Worm (Caenorhabditis elegans) whole organism, early embryonic: ENCODE results near the gene Y105C5A.10.
"Not testable (repeated sequence)": the region's sequence is repeated elsewhere in the genome, so short reads cannot be mapped to it uniquely, and the experiment has no call there.

ENCODE experiments used
- B0310.2 ChIP-seq: sonication (generic microtip); optimal IDR thresholded peaks from 2 replicates; lab custom pipeline; 2016; ENCODE audit warnings: mild to moderate bottlenecking, missing genetic modification characterization, missing compliant biosample characterization
- F13C5.2 ChIP-seq: sonication (generic microtip); optimal IDR thresholded peaks from 2 replicates; lab custom pipeline; 2017; ENCODE audit warnings: mild to moderate bottlenecking, missing genetic modification characterization, inconsistent platforms, missing compliant biosample characterization
- aly-1 ChIP-seq: sonication (generic microtip); optimal IDR thresholded peaks from 2 replicates; lab custom pipeline; 2016; ENCODE audit warnings: missing genetic modification characterization, missing compliant biosample characterization
- ama-1 ChIP-seq: fragments of 150-350 bp; optimal IDR thresholded peaks from 2 replicates; lab custom pipeline; 2014
- ceh-13 ChIP-seq: fragments of 200-800 bp; sonication (Bioruptor generic); optimal IDR thresholded peaks from 2 replicates; lab custom pipeline; 2018; ENCODE audit warnings: mild to moderate bottlenecking, missing genetic modification characterization, missing compliant biosample characterization
- ceh-36 ChIP-seq: sonication (generic microtip); optimal IDR thresholded peaks from 2 replicates; lab custom pipeline; 2016; ENCODE audit warnings: missing genetic modification characterization, inconsistent platforms, missing compliant biosample characterization
- ets-7 ChIP-seq: sonication (generic microtip); optimal IDR thresholded peaks from 2 replicates; lab custom pipeline; 2016; ENCODE audit warnings: missing genotype, missing genetic modification characterization, missing compliant biosample characterization
- flt-1 ChIP-seq: fragments of 200-800 bp; sonication (Bioruptor generic); IDR thresholded peaks from 2 replicates; pipeline ENCODE4 v1.3.6; 2022; ENCODE audit warnings: missing genetic modification characterization, missing compliant biosample characterization
- hmbx-1 ChIP-seq: sonication (generic microtip); optimal IDR thresholded peaks from 2 replicates; lab custom pipeline; 2016; ENCODE audit warnings: mild to moderate bottlenecking, missing genetic modification characterization, missing compliant biosample characterization
- hmg-4 ChIP-seq: fragments of 200-800 bp; sonication (Bioruptor generic); optimal IDR thresholded peaks from 2 replicates; lab custom pipeline; 2018; ENCODE audit warnings: mild to moderate bottlenecking, missing genetic modification characterization, missing compliant biosample characterization
- hnd-1 ChIP-seq: sonication (generic microtip); optimal IDR thresholded peaks from 2 replicates; lab custom pipeline; 2016; ENCODE audit warnings: missing genetic modification characterization, missing compliant biosample characterization
- pes-1 ChIP-seq: fragments of 200-800 bp; sonication (Bioruptor generic); IDR thresholded peaks from 2 replicates; pipeline ENCODE4 v1.3.6; 2022; ENCODE audit warnings: missing genetic modification reagents, missing genetic modification characterization, missing compliant biosample characterization
- scrt-1 ChIP-seq: fragments of 200-800 bp; sonication (Bioruptor generic); IDR thresholded peaks from 2 replicates; pipeline ENCODE4 v1.3.6; 2022; ENCODE audit warnings: missing genetic modification characterization, missing compliant biosample characterization
- sea-1 ChIP-seq: fragments of 200-800 bp; sonication (Bioruptor generic); conservative IDR thresholded peaks from 2 replicates; pipeline ENCODE4 v1.3.6; 2022; ENCODE audit warnings: missing genetic modification characterization, missing compliant biosample characterization
- tbx-11 ChIP-seq: fragments of 200-800 bp; sonication (Bioruptor generic); IDR thresholded peaks from 2 replicates; pipeline ENCODE4 v1.3.6; 2022; ENCODE audit warnings: missing genetic modification characterization, missing compliant biosample characterization
- tbx-37 ChIP-seq: fragments of 200-800 bp; sonication (Bioruptor generic); conservative IDR thresholded peaks from 2 replicates; pipeline ENCODE4 v1.3.6; 2022; ENCODE audit warnings: missing genetic modification reagents, missing genetic modification characterization, missing compliant biosample characterization
- tra-4 ChIP-seq: sonication (generic microtip); optimal IDR thresholded peaks from 2 replicates; lab custom pipeline; 2017; ENCODE audit warnings: missing genetic modification characterization, missing compliant biosample characterization

Gene Y105C5A.10

ce11 chrIV:15635462-15635861 lies at the start of gene Y105C5A.10:
Y105C5A.10 (plus strand) TSS chrIV:15635762.
- not testable (repeated sequence) for TF ChIP-seq tbx-11 (GFP tag; lab: Robert Waterston, UW); hmg-4; F13C5.2 (tag; lab: Kevin White, UChicago)

- TF ChIP-seq hnd-1 (tag; lab: Kevin White, UChicago) (no peak), ama-1 (lab: Kevin White, UChicago) (no peak), flt-1 (GFP tag; lab: Robert Waterston, UW) (no peak), hmg-4 (no peak), B0310.2 (tag; lab: Kevin White, UChicago) (no peak), ets-7 (no peak), tra-4 (tag; lab: Kevin White, UChicago) (no peak), tbx-11 (GFP tag; lab: Robert Waterston, UW) (no peak), aly-1 (tag; lab: Kevin White, UChicago) (no peak), scrt-1 (GFP tag; lab: Robert Waterston, UW) (no peak), ceh-13 (GFP tag; lab: Kevin White, UChicago) (no peak), hmbx-1 (no peak), tbx-37 (GFP tag; lab: Robert Waterston, UW) (no peak), F13C5.2 (tag; lab: Kevin White, UChicago) (no peak), pes-1 (GFP tag; lab: Robert Waterston, UW) (no peak), sea-1 (GFP tag; lab: Robert Waterston, UW) (no peak), ceh-36 (tag; lab: Kevin White, UChicago) (no peak)
These were observed 46.7 kb upstream of the Y105C5A.10 start for ce11 chrIV:15588879-15589278.

DNA sequence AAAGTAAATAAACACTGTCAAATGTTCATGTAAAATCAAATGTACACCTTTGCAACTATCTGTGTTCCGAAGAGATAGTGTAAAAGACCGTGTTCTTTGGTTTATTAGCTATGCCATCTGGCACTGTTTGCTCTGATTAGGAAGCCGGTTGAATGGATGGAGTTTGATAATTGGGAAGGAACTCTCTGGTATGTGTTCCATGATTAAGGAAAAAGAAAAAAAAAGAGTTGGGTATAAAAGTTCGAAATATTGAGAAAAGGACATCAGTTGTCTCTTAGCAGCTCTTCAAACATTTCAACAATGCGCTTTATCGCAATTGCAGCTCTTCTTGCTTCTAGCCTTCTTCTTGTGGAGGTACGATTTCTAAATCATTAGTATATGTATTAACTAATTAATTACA lies 45.2 kb upstream of the Y105C5A.10 start, which contains the start of gene abu-5:
Gene abu-5 (plus strand): TSS at position 301 of the 400 bp plus-strand sequence.
- not testable (repeated sequence) for TF ChIP-seq sea-1 (GFP tag; lab: Robert Waterston, UW); tbx-11 (GFP tag; lab: Robert Waterston, UW); aly-1 (tag; lab: Kevin White, UChicago)

ce11 chrIV:15591975-15592374 lies 43.6 kb upstream of the Y105C5A.10 start:
- TF ChIP-seq hmg-4 (no peak), sea-1 (GFP tag; lab: Robert Waterston, UW) (no peak), scrt-1 (GFP tag; lab: Robert Waterston, UW) (no peak), ceh-13 (GFP tag; lab: Kevin White, UChicago) (no peak), pes-1 (GFP tag; lab: Robert Waterston, UW) (no peak), ets-7 (no peak), tra-4 (tag; lab: Kevin White, UChicago) (no peak), aly-1 (tag; lab: Kevin White, UChicago) (no peak), B0310.2 (tag; lab: Kevin White, UChicago) (no peak), hmbx-1 (no peak), hnd-1 (tag; lab: Kevin White, UChicago) (no peak), flt-1 (GFP tag; lab: Robert Waterston, UW) (no peak), ceh-36 (tag; lab: Kevin White, UChicago) (no peak), F13C5.2 (tag; lab: Kevin White, UChicago) (no peak), tbx-11 (GFP tag; lab: Robert Waterston, UW) (no peak)

DNA sequence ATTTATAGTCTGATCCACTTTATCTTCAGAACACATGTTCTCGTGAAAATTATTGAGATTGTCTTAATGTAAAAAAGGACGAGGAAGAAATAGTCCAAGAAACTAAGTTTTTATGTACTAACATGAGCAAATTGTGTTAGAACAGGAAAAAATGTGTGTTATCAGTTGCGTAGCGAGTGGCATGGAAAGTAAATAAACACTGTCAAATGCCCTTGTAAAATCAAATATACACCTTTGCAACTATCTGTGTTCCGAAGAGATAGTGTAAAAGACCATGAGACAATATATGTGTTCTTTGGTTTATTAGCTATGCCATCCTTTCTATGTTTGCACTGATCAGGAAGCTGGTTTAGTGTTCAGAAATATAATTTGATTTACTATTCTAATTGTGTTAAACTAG lies 42.5 kb upstream of the Y105C5A.10 start:
- TF ChIP-seq ets-7 (no peak), pes-1 (GFP tag; lab: Robert Waterston, UW) (no peak), aly-1 (tag; lab: Kevin White, UChicago) (no peak), scrt-1 (GFP tag; lab: Robert Waterston, UW) (no peak), tra-4 (tag; lab: Kevin White, UChicago) (no peak), ama-1 (lab: Kevin White, UChicago) (no peak), hmbx-1 (no peak), hmg-4 (no peak)

- TF ChIP-seq pes-1 (GFP tag; lab: Robert Waterston, UW); tra-4 (tag; lab: Kevin White, UChicago); scrt-1 (GFP tag; lab: Robert Waterston, UW): not testable (repeated sequence)
These were observed 40.5 kb upstream of the Y105C5A.10 start, which contains the start of the genes pqn-78 and pqn-79 for ce11 chrIV:15594935-15595620. pqn-78 (minus strand) TSS chrIV:15595035. pqn-79 (plus strand) TSS chrIV:15595570.

ce11 chrIV:15604194-15604593 lies 31.4 kb upstream of the Y105C5A.10 start:
- TF ChIP-seq ceh-36 (tag; lab: Kevin White, UChicago): no peak
- TF ChIP-seq ets-7: no peak
- TF ChIP-seq aly-1 (tag; lab: Kevin White, UChicago): no peak
- TF ChIP-seq tra-4 (tag; lab: Kevin White, UChicago): no peak
- TF ChIP-seq hmbx-1: no peak
- TF ChIP-seq flt-1 (GFP tag; lab: Robert Waterston, UW): no peak
- no peak for TF ChIP-seq scrt-1 (GFP tag; lab: Robert Waterston, UW)
- no peak for TF ChIP-seq hmg-4
- TF ChIP-seq tbx-37 (GFP tag; lab: Robert Waterston, UW): no peak
- TF ChIP-seq F13C5.2 (tag; lab: Kevin White, UChicago): no peak
- no peak for TF ChIP-seq hnd-1 (tag; lab: Kevin White, UChicago)
- TF ChIP-seq ama-1 (lab: Kevin White, UChicago): no peak
- no peak for TF ChIP-seq B0310.2 (tag; lab: Kevin White, UChicago)
- TF ChIP-seq sea-1 (GFP tag; lab: Robert Waterston, UW): no peak
